Fruit fly (Drosophila melanogaster): ENCODE measurements around the gene lds.

- no peak for TF ChIP-seq CG2199 (GFP tag; IDR thresholded peaks at IDR 0.05)
- no peak for TF ChIP-seq zf30C (GFP tag; optimal IDR thresholded peaks at IDR 0.05)
- no peak for TF ChIP-seq CG6272 (GFP tag; IDR thresholded peaks at IDR 0.05)
- TF ChIP-seq CG18476 (GFP tag; optimal IDR thresholded peaks at IDR 0.05), result no peak
- TF ChIP-seq bbx (GFP tag; IDR thresholded peaks at IDR 0.05; ENCODE audit: partially characterized antibody), result peak; percentile 80
- no peak for TF ChIP-seq tll (GFP tag; optimal IDR thresholded peaks at IDR 0.05)
- TF ChIP-seq CG17385 (GFP tag; optimal IDR thresholded peaks at IDR 0.05), result no peak
- no peak for TF ChIP-seq ewg (GFP tag; optimal IDR thresholded peaks at IDR 0.05)
- peak; percentile 26 for TF ChIP-seq gfzf (GFP tag; optimal IDR thresholded peaks at IDR 0.05)
- no peak for TF ChIP-seq CG32532 (GFP tag; IDR thresholded peaks at IDR 0.05)
- TF ChIP-seq unc-4 (GFP tag; IDR thresholded peaks at IDR 0.05; ENCODE audit: partially characterized antibody), result peak; percentile 70
- no peak for TF ChIP-seq ATbp (GFP tag; optimal IDR thresholded peaks at IDR 0.05)
Measured at dm6 chr3R:7911482-7911881, 8.7 kb upstream of the lds start, which contains the start of gene Prat.

Data from whole organism, embryonic.